Fruit fly (Drosophila melanogaster) whole organism, adult: Measurements from ENCODE around the gene Ser12.

Source experiments
- CG11617 ChIP-seq: fragments of 200-800 bp; sonication (Bioruptor generic); optimal IDR thresholded peaks from 2 replicates; lab custom pipeline; 2017; ENCODE audit warnings: mild to moderate bottlenecking, missing biosample characterization, missing genetic modification reagents, missing genetic modification characterization
- CG14711 ChIP-seq: fragments of 200-800 bp; sonication (Bioruptor generic); optimal IDR thresholded peaks from 2 replicates; lab custom pipeline; 2018; ENCODE audit warnings: missing biosample characterization, mild to moderate bottlenecking, missing genetic modification characterization, moderate library complexity
- CG1620 ChIP-seq: fragments of 200-800 bp; sonication (Bioruptor generic); optimal IDR thresholded peaks from 2 replicates; lab custom pipeline; 2016; ENCODE audit warnings: missing biosample characterization, missing genetic modification characterization
- CG33017 ChIP-seq: fragments of 200-800 bp; sonication (Bioruptor generic); optimal IDR thresholded peaks from 2 replicates; lab custom pipeline; 2018; ENCODE audit warnings: missing biosample characterization, mild to moderate bottlenecking, missing genetic modification characterization, moderate library complexity
- CG5204 ChIP-seq: fragments of 200-800 bp; sonication (Bioruptor generic); optimal IDR thresholded peaks from 2 replicates; lab custom pipeline; 2016; ENCODE audit warnings: missing biosample characterization, missing genetic modification characterization
- Crg-1 ChIP-seq: fragments of 200-800 bp; sonication (Bioruptor generic); optimal IDR thresholded peaks from 2 replicates; lab custom pipeline; 2016; ENCODE audit warnings: missing biosample characterization, missing genetic modification characterization
- Hr96 ChIP-seq: fragments of 200-800 bp; sonication (Bioruptor generic); optimal IDR thresholded peaks from 2 replicates; lab custom pipeline; 2016; ENCODE audit warnings: missing biosample characterization, missing genetic modification characterization
- bab1 ChIP-seq: fragments of 200-800 bp; sonication (Bioruptor generic); optimal IDR thresholded peaks from 3 replicates; lab custom pipeline; 2019; ENCODE audit warnings: missing biosample characterization, mild to moderate bottlenecking, missing genetic modification characterization, moderate library complexity
- cic ChIP-seq: fragments of 200-800 bp; sonication (Bioruptor generic); optimal IDR thresholded peaks from 2 replicates; lab custom pipeline; 2017; ENCODE audit warnings: missing biosample characterization, mild to moderate bottlenecking, missing genetic modification characterization, moderate library complexity
- cnc ChIP-seq, 2 experiments: fragments of >200 bp; optimal IDR thresholded peaks; 2 replicates each; lab custom pipeline; 2017
- kay ChIP-seq: fragments of 200-800 bp; sonication (Bioruptor generic); peaks from one replicate; lab custom pipeline; 2016; ENCODE audit warnings: missing biosample characterization, missing genetic modification characterization, borderline replicate concordance
- ovo ChIP-seq: fragments of 200-800 bp; sonication (Bioruptor generic); optimal IDR thresholded peaks from 2 replicates; lab custom pipeline; 2016; ENCODE audit warnings: missing biosample characterization, missing genetic modification characterization
- pad ChIP-seq: fragments of 200-800 bp; sonication (Bioruptor generic); optimal IDR thresholded peaks from 3 replicates; lab custom pipeline; 2017; ENCODE audit warnings: missing biosample characterization, missing genetic modification characterization, mild to moderate bottlenecking, moderate library complexity, missing genetic modification reagents
- toe ChIP-seq: fragments of 200-800 bp; sonication (Bioruptor generic); optimal IDR thresholded peaks from 2 replicates; lab custom pipeline; 2016; ENCODE audit warnings: missing biosample characterization, missing genetic modification characterization

DNA sequence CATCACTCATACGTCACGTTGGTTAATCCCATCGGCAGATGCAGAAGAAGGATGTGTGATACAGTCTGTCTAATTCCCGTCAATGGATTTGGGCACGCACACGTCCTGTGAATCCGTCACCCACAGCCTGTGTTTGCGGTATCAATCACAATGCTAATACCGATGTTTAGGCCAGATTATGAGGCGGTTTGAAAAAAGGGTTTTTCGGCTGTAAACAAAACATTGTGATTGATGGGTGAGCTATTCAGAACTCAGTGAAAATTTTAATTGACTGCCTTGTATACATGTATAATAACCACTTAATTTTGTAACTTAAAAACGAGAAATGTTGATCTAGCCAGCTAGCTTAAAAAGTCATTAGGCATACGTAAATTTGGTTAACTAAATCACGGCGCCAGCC is 12.1 kb upstream of the Ser12 start, which contains the start of gene CG4270:
- TF ChIP-seq CG1620 (GFP tag; lab: Kevin White, UChicago) = no peak
- no peak for TF ChIP-seq CG33017 (tag; lab: Kevin White, UChicago)
- TF ChIP-seq cic = no peak
- TF ChIP-seq kay (GFP tag; lab: Kevin White, UChicago) = no peak
- no peak for TF ChIP-seq CG11617 (GFP tag; lab: Kevin White, UChicago)
- no peak for TF ChIP-seq CG14711 (tag; lab: Kevin White, UChicago)
- no peak for TF ChIP-seq pad (GFP tag; lab: Kevin White, UChicago)
- no peak for TF ChIP-seq bab1 (GFP tag; lab: Kevin White, UChicago)
- TF ChIP-seq ovo (GFP tag; lab: Kevin White, UChicago) = no peak
- no peak for TF ChIP-seq cnc (optimal IDR thresholded peaks at IDR 0.05; lab: Kevin White, UChicago)
- no peak for TF ChIP-seq Hr96 (GFP tag; lab: Kevin White, UChicago)
- TF ChIP-seq CG5204 = no peak
- TF ChIP-seq toe (GFP tag; lab: Kevin White, UChicago) = no peak
- TF ChIP-seq Crg-1 (GFP tag; lab: Kevin White, UChicago) = no peak
